Worm (Caenorhabditis elegans): ENCODE data around the gene phat-5.

The phat-5 gene

ce11 chrV:4131471-4131939 lies 9.2 kb upstream of the phat-5 start, which contains the start of gene nhr-57:
Gene nhr-57 (plus strand): TSS chrV:4131889.
- TF ChIP-seq fkh-4 (tag; optimal IDR thresholded peaks at IDR 0.05; ENCODE audit: borderline replicate concordance): no peak
- no peak for TF ChIP-seq egl-13 (tag; optimal IDR thresholded peaks at IDR 0.05)
- TF ChIP-seq unc-98 (GFP tag; IDR thresholded peaks at IDR 0.05): no peak
- peak; percentile 59 for TF ChIP-seq C16A3.4 (tag; optimal IDR thresholded peaks at IDR 0.05)
- peak; percentile 29 to 66 for TF ChIP-seq lin-35 (GFP tag; optimal IDR thresholded peaks at IDR 0.05)
- no peak for TF ChIP-seq lin-39 (tag; optimal IDR thresholded peaks at IDR 0.05)
- peak; percentile 64 for TF ChIP-seq nhr-47 (tag; optimal IDR thresholded peaks at IDR 0.05)
- no peak for TF ChIP-seq pag-3 (tag; optimal IDR thresholded peaks at IDR 0.05; ENCODE audit: borderline replicate concordance, insufficient read depth)
- TF ChIP-seq hpl-2 (GFP tag; optimal IDR thresholded peaks at IDR 0.05): no peak
- no peak for TF ChIP-seq zag-1 (tag; optimal IDR thresholded peaks at IDR 0.05)
- TF ChIP-seq elt-3 (tag; optimal IDR thresholded peaks at IDR 0.05): peak in 3 of 6 experiments; percentile 39 to 98 (median 89)
- no peak for TF ChIP-seq unc-86 (tag; optimal IDR thresholded peaks at IDR 0.05)
- TF ChIP-seq mep-1 (tag; optimal IDR thresholded peaks at IDR 0.05): peak; percentile 50
- TF ChIP-seq alr-1 (tag; optimal IDR thresholded peaks at IDR 0.05; ENCODE audit: borderline replicate concordance): no peak
- TF ChIP-seq sptf-1 (tag; optimal IDR thresholded peaks at IDR 0.05): no peak
- TF ChIP-seq ets-5 (GFP tag; IDR thresholded peaks at IDR 0.05): no peak
- no peak for TF ChIP-seq aly-2 (tag; optimal IDR thresholded peaks at IDR 0.05)
- TF ChIP-seq zip-4 (GFP tag; optimal IDR thresholded peaks at IDR 0.05): no peak
- TF ChIP-seq tbx-2 (tag; optimal IDR thresholded peaks at IDR 0.05): peak; percentile 74
- TF ChIP-seq unc-130 (tag; optimal IDR thresholded peaks at IDR 0.05): peak; percentile 20
- peak; percentile 64 for TF ChIP-seq fos-1 (tag; optimal IDR thresholded peaks at IDR 0.05)
- no peak for TF ChIP-seq xbp-1 (tag; optimal IDR thresholded peaks at IDR 0.05)
- no peak for TF ChIP-seq ces-1 (GFP tag; optimal IDR thresholded peaks at IDR 0.05)
- TF ChIP-seq snpc-4 (tag; optimal IDR thresholded peaks at IDR 0.05): no peak
- TF ChIP-seq grh-1 (GFP tag; IDR thresholded peaks at IDR 0.05): peak; percentile 57
- no peak for TF ChIP-seq unc-30 (tag; optimal IDR thresholded peaks at IDR 0.05)
- peak; percentile 92 for TF ChIP-seq nhr-20 (tag; optimal IDR thresholded peaks at IDR 0.05)
- no peak for TF ChIP-seq ama-1 (optimal IDR thresholded peaks at IDR 0.05)
- no peak for TF ChIP-seq vab-15 (tag; optimal IDR thresholded peaks at IDR 0.05)
- TF ChIP-seq nhr-237 (tag; optimal IDR thresholded peaks at IDR 0.05): peak; percentile 7
- TF ChIP-seq isw-1 (GFP tag; IDR thresholded peaks at IDR 0.05): no peak
- peak; percentile 84 for TF ChIP-seq nhr-71 (tag; optimal IDR thresholded peaks at IDR 0.05)
- peak; percentile 79 for TF ChIP-seq nhr-90 (tag; optimal IDR thresholded peaks at IDR 0.05; ENCODE audit: poor library complexity)
- TF ChIP-seq tlp-1 (tag; optimal IDR thresholded peaks at IDR 0.05): no peak
- no peak for TF ChIP-seq F16B12.6 (tag; optimal IDR thresholded peaks at IDR 0.05)
- peak in 1 of 2 experiments; percentile 7 for TF ChIP-seq egl-27 (tag; optimal IDR thresholded peaks at IDR 0.05)
- peak; percentile 53 for TF ChIP-seq lir-3 (tag; optimal IDR thresholded peaks at IDR 0.05; ENCODE audit: poor library complexity)
- TF ChIP-seq rnt-1 (tag; optimal IDR thresholded peaks at IDR 0.05): no peak
- TF ChIP-seq lsy-2 (tag; optimal IDR thresholded peaks at IDR 0.05): no peak
- TF ChIP-seq ztf-4 (tag; optimal IDR thresholded peaks at IDR 0.05): peak; percentile 20
- TF ChIP-seq lin-14 (GFP tag; optimal IDR thresholded peaks at IDR 0.05): peak; percentile 91
- no peak for TF ChIP-seq efl-3 (GFP tag; optimal IDR thresholded peaks at IDR 0.05)
- peak; percentile 9 for TF ChIP-seq lin-13 (GFP tag; optimal IDR thresholded peaks at IDR 0.05)
- no peak for TF ChIP-seq nhr-84 (tag; optimal IDR thresholded peaks at IDR 0.05)
- TF ChIP-seq lin-15B (tag; optimal IDR thresholded peaks at IDR 0.05): no peak
- no peak for TF ChIP-seq nhr-11 (tag; optimal IDR thresholded peaks at IDR 0.05)
- peak; percentile 43 for TF ChIP-seq elt-2 (tag; optimal IDR thresholded peaks at IDR 0.05)
- peak; percentile 54 for TF ChIP-seq sup-37 (GFP tag; optimal IDR thresholded peaks at IDR 0.05)
- no peak for TF ChIP-seq sox-4 (tag; optimal IDR thresholded peaks at IDR 0.05)
- TF ChIP-seq unc-62 (GFP tag; optimal IDR thresholded peaks at IDR 0.05): no peak
- no peak for TF ChIP-seq ceh-63 (GFP tag; optimal IDR thresholded peaks at IDR 0.05)
- peak; percentile 95 for TF ChIP-seq nhr-85 (tag)
- TF ChIP-seq hlh-17 (GFP tag; optimal IDR thresholded peaks at IDR 0.05; ENCODE audit: borderline replicate concordance): no peak
